Worm (Caenorhabditis elegans) whole organism, L4/young adult: ENCODE measurements around the gene W02B12.13.

Source experiments
- W03F9.2 ChIP-seq: fragments of 150-350 bp; optimal IDR thresholded peaks from 2 replicates; lab custom pipeline; 2014; ENCODE audit warnings: missing biosample characterization, missing genetic modification characterization
- dao-5 ChIP-seq: sonication (generic microtip); optimal IDR thresholded peaks from 2 replicates; lab custom pipeline; 2016; ENCODE audit warnings: missing genotype, missing genetic modification characterization, moderate library complexity, missing compliant biosample characterization

- TF ChIP-seq dao-5, result no peak
- TF ChIP-seq W03F9.2 (tag; lab: Kevin White, UChicago), result no peak
Measured at ce11 chrII:11427322-11427721, 17.8 kb upstream of the W02B12.13 start.
